Worm (Caenorhabditis elegans) whole organism, early embryonic: ENCODE results near the gene F29C4.4.
"Not testable (repeated sequence)": the region's sequence is repeated elsewhere in the genome, so short reads cannot be mapped to it uniquely, and the experiment has no call there.

Experiments
- ama-1 ChIP-seq: fragments of 150-350 bp; optimal IDR thresholded peaks from 2 replicates; lab custom pipeline; 2014
- ceh-36 ChIP-seq: sonication (generic microtip); optimal IDR thresholded peaks from 2 replicates; lab custom pipeline; 2016; ENCODE audit warnings: missing genetic modification characterization, inconsistent platforms, missing compliant biosample characterization
- ets-7 ChIP-seq: sonication (generic microtip); optimal IDR thresholded peaks from 2 replicates; lab custom pipeline; 2016; ENCODE audit warnings: missing genotype, missing genetic modification characterization, missing compliant biosample characterization
- flt-1 ChIP-seq: fragments of 200-800 bp; sonication (Bioruptor generic); IDR thresholded peaks from 2 replicates; pipeline ENCODE4 v1.3.6; 2022; ENCODE audit warnings: missing genetic modification characterization, missing compliant biosample characterization
- hmg-4 ChIP-seq: fragments of 200-800 bp; sonication (Bioruptor generic); optimal IDR thresholded peaks from 2 replicates; lab custom pipeline; 2018; ENCODE audit warnings: mild to moderate bottlenecking, missing genetic modification characterization, missing compliant biosample characterization
- pes-1 ChIP-seq: fragments of 200-800 bp; sonication (Bioruptor generic); IDR thresholded peaks from 2 replicates; pipeline ENCODE4 v1.3.6; 2022; ENCODE audit warnings: missing genetic modification reagents, missing genetic modification characterization, missing compliant biosample characterization
- scrt-1 ChIP-seq: fragments of 200-800 bp; sonication (Bioruptor generic); IDR thresholded peaks from 2 replicates; pipeline ENCODE4 v1.3.6; 2022; ENCODE audit warnings: missing genetic modification characterization, missing compliant biosample characterization
- sea-1 ChIP-seq: fragments of 200-800 bp; sonication (Bioruptor generic); conservative IDR thresholded peaks from 2 replicates; pipeline ENCODE4 v1.3.6; 2022; ENCODE audit warnings: missing genetic modification characterization, missing compliant biosample characterization
- tbx-11 ChIP-seq: fragments of 200-800 bp; sonication (Bioruptor generic); IDR thresholded peaks from 2 replicates; pipeline ENCODE4 v1.3.6; 2022; ENCODE audit warnings: missing genetic modification characterization, missing compliant biosample characterization
- tra-4 ChIP-seq: sonication (generic microtip); optimal IDR thresholded peaks from 2 replicates; lab custom pipeline; 2017; ENCODE audit warnings: missing genetic modification characterization, missing compliant biosample characterization

DNA sequence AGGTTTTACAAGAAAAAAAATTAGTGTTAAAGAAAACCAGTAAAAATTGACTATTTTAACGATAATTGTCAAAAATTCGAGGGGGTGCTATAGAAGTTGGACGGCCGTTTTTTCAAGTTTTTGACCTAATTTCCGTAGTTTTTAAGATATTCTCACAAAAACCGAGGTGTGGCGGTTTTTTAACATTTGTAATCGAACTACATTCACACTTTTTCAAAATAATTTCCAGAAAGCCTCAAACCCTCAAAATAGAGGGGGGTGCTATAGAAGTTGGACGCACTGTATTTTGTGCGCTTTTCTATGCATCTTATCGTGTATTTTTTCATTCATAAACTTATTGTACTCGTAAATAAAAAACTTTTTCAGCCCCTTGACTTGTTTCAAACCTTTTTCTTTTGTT is at the start of gene F29C4.4:
- not testable (repeated sequence) for TF ChIP-seq ama-1 (lab: Kevin White, UChicago); scrt-1 (GFP tag; lab: Robert Waterston, UW); sea-1; tra-4 (tag; lab: Kevin White, UChicago); ceh-36 (tag; lab: Kevin White, UChicago); ets-7; hmg-4 (GFP tag; lab: Kevin White, UChicago); flt-1 (GFP tag; lab: Robert Waterston, UW); tbx-11 (GFP tag; lab: Robert Waterston, UW); pes-1 (GFP tag; lab: Robert Waterston, UW)
